Fruit fly (Drosophila melanogaster) whole organism, embryonic: ENCODE data around the gene CG33640.

ENCODE experiments used
- CG33557 ChIP-seq: fragments of 200-800 bp; sonication (Bioruptor generic); optimal IDR thresholded peaks from 2 replicates; lab custom pipeline; 2019; ENCODE audit warnings: missing biosample characterization, mild to moderate bottlenecking, missing genetic modification characterization, moderate library complexity
- CG9932 ChIP-seq: fragments of 200-800 bp; sonication (Bioruptor generic); IDR thresholded peaks from 2 replicates; pipeline ENCODE4 v1.3.6; 2022; ENCODE audit warnings: missing biosample characterization, missing genetic modification characterization
- Hsf ChIP-seq: fragments of 200-800 bp; sonication (Bioruptor generic); optimal IDR thresholded peaks from 3 replicates; lab custom pipeline; 2016; ENCODE audit warnings: missing biosample characterization, missing genetic modification characterization
- sima ChIP-seq: fragments of 200-800 bp; sonication (Bioruptor generic); optimal IDR thresholded peaks from 2 replicates; lab custom pipeline; 2016; ENCODE audit warnings: missing biosample characterization, missing genetic modification characterization

- TF ChIP-seq CG33557 (GFP tag; lab: Kevin White, UChicago) = no peak
- no peak for TF ChIP-seq sima (GFP tag; lab: Kevin White, UChicago)
- no peak for TF ChIP-seq CG9932
- TF ChIP-seq Hsf = no peak
Observed at dm6 chr2L:13568938-13569337, 41.3 kb downstream of the CG33640 start.
